Fruit fly (Drosophila melanogaster): Measurements from ENCODE around the gene SelT.

Gene SelT

DNA sequence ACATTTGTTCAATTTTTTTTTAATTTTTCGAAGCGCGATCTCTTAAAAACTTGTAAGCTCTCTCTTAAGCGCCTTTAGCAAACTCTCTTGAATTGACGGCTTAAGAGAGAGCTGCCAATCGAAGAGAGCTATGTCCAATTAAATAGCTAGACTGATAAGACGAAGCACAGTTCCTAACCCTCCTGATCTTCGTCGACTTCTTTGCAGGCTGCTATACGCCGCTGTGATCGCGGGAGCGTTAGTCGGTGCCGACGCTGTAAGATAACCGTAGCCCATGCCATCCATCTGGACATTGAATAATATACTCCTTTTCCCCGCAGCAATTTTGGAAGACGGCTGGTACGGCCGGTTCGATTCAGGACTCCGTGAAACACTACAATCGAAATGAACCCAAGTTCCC lies 19.8 kb downstream of the SelT start:
- no peak for TF ChIP-seq CG31627 (GFP tag; optimal IDR thresholded peaks at IDR 0.05)
- peak; percentile 99 for TF ChIP-seq svp (GFP tag)

DNA sequence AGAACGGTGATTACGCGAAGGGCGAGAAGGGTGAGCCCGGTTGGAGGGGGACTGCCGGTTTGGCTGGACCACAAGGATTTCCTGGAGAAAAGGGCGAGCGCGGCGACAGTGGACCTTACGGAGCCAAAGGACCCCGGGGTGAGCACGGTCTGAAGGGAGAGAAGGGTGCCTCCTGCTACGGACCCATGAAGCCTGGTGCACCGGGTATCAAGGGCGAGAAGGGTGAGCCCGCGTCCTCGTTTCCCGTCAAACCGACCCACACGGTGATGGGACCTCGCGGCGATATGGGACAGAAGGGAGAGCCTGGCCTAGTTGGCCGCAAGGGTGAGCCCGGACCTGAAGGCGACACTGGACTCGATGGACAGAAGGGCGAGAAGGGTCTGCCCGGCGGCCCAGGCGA lies 20.7 kb downstream of the SelT start:
- no peak for TF ChIP-seq esn (GFP tag; optimal IDR thresholded peaks at IDR 0.05)
- TF ChIP-seq acj6 (GFP tag; optimal IDR thresholded peaks at IDR 0.05), result no peak
- no peak for TF ChIP-seq eg (GFP tag; IDR thresholded peaks at IDR 0.05)
- no peak for TF ChIP-seq CG15336 (GFP tag; IDR thresholded peaks at IDR 0.05)
- TF ChIP-seq Hr39 (GFP tag; optimal IDR thresholded peaks at IDR 0.05), result no peak
- TF ChIP-seq dac (GFP tag; optimal IDR thresholded peaks at IDR 0.05), result no peak
- no peak for TF ChIP-seq dsx (GFP tag; optimal IDR thresholded peaks at IDR 0.05; ENCODE audit: poor library complexity, severe bottlenecking)
- TF ChIP-seq CG4318 (GFP tag; optimal IDR thresholded peaks at IDR 0.05), result no peak
- no peak for TF ChIP-seq CG7368 (GFP tag; optimal IDR thresholded peaks at IDR 0.05)
- no peak for TF ChIP-seq CG6792 (GFP tag; optimal IDR thresholded peaks at IDR 0.05)
- no peak for TF ChIP-seq lz (GFP tag; optimal IDR thresholded peaks at IDR 0.05)
- TF ChIP-seq CG31627 (GFP tag; optimal IDR thresholded peaks at IDR 0.05), result no peak
- no peak for TF ChIP-seq CG6163 (GFP tag; IDR thresholded peaks at IDR 0.05)
- TF ChIP-seq CG8319 (GFP tag; optimal IDR thresholded peaks at IDR 0.05), result no peak
- TF ChIP-seq Eip78C (GFP tag), result no peak
- no peak for TF ChIP-seq CG16779 (tag; optimal IDR thresholded peaks at IDR 0.05)
- TF ChIP-seq CG10631 (GFP tag; optimal IDR thresholded peaks at IDR 0.05), result no peak

DNA sequence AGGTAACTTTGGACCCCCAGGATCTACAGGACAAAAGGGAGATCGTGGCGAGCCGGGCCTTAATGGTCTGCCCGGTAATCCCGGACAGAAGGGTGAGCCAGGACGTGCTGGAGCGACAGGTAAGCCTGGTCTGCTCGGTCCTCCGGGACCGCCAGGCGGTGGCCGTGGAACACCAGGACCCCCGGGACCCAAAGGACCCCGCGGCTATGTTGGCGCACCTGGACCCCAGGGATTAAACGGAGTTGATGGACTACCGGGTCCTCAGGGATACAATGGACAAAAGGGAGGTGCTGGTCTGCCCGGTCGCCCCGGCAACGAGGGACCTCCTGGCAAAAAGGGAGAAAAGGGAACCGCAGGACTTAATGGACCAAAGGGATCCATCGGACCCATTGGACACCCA lies 21.2 kb downstream of the SelT start:
- no peak for TF ChIP-seq CG3919 (GFP tag; optimal IDR thresholded peaks at IDR 0.05)
- no peak for TF ChIP-seq net (GFP tag; optimal IDR thresholded peaks at IDR 0.05)
- TF ChIP-seq CG11902 (GFP tag; optimal IDR thresholded peaks at IDR 0.05), result no peak
- no peak for TF ChIP-seq lz (GFP tag; optimal IDR thresholded peaks at IDR 0.05)
- TF ChIP-seq CG6276 (GFP tag; optimal IDR thresholded peaks at IDR 0.05), result no peak
- no peak for TF ChIP-seq fd85E (GFP tag; optimal IDR thresholded peaks at IDR 0.05)

DNA sequence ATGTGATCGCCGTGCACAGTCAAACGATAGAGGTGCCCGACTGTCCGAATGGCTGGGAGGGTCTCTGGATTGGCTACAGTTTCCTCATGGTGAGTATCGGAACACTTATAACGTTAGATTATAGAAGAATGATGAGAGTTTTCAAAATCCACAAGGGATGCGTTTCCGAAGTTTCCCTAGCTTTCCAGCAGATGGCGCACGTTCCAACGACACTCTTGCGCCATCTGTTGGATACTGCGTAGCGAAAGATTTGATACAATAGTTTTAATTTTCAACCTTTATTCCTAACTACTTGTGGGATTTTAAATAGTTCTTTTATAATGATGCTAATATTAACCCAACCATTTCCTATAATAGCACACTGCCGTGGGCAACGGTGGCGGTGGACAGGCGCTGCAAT lies 25.4 kb downstream of the SelT start:
- no peak for TF ChIP-seq OdsH (GFP tag; optimal IDR thresholded peaks at IDR 0.05)

DNA sequence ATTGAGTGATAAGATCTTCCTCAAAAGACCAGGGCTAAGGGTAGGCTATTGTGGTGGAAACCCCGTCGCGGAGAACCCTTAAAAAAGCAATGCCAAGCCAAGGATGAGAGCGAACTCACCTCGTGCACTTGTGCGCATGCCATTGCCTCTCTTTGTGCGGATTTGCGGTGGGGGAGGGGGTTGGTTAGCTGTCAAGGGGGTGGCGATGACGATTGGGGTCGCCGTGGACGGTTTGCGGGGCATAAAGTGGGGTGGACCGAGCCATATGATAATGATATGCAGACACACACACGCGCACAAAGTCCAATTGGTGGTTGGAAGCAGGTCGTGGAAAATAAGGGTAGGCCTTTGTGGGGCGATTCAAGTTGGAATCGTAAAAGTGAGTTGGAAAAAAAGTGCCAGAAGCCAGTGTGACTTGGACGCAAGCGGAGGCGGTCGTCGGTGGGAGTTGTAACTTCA lies 26.7 kb downstream of the SelT start, which contains the start of the genes CG14042 and SP555:
CG14042 (plus strand) TSS at position 308 of the 459 bp plus-strand sequence.
SP555 (plus strand) TSS at position 308 of the 459 bp plus-strand sequence.
- TF ChIP-seq fkh (GFP tag; optimal IDR thresholded peaks at IDR 0.05), result no peak
- no peak for TF ChIP-seq CG10631 (GFP tag; optimal IDR thresholded peaks at IDR 0.05)
- TF ChIP-seq CG7368 (GFP tag; optimal IDR thresholded peaks at IDR 0.05), result peak; percentile 63
- peak; percentile 15 to 19 for TF ChIP-seq ss (GFP tag; optimal IDR thresholded peaks at IDR 0.05)

DNA sequence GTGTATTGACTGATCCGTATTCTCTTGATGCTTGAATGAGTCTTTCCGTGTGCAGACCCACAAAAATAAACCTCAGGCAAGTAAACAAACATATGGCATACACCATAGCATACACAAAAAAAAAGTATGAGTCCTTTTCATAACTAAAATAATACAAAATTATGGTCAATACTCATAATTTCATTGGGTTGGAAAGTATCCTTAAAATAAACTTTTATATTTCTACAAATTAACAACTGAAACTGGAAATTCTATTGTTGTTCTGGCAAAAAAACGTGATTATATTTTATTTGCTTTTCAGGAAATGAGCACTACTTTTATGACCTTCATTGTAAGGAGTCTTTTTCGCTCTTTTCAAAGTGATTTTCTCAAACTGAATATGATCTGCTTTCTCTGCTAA lies 31.4 kb downstream of the SelT start:
- peak; percentile 71 for TF ChIP-seq Eip78C (GFP tag)
- TF ChIP-seq CG32006 (GFP tag; optimal IDR thresholded peaks at IDR 0.05), result peak; percentile 1
- TF ChIP-seq acj6 (GFP tag; optimal IDR thresholded peaks at IDR 0.05), result peak; percentile 9
- TF ChIP-seq CG3032 (tag; optimal IDR thresholded peaks at IDR 0.05), result peak; percentile 10
- no peak for TF ChIP-seq CG8319 (GFP tag; optimal IDR thresholded peaks at IDR 0.05)
- TF ChIP-seq Sox15 (GFP tag; optimal IDR thresholded peaks at IDR 0.05), result no peak
- no peak for TF ChIP-seq CG8632 (GFP tag; optimal IDR thresholded peaks at IDR 0.05)
- TF ChIP-seq Smox (GFP tag; optimal IDR thresholded peaks at IDR 0.05), result no peak
- TF ChIP-seq CG34406 (GFP tag; optimal IDR thresholded peaks at IDR 0.05), result no peak
- TF ChIP-seq CG10669 (GFP tag; optimal IDR thresholded peaks at IDR 0.05), result no peak
- peak; percentile 18 for TF ChIP-seq Met (GFP tag; optimal IDR thresholded peaks at IDR 0.05)
- TF ChIP-seq esn (GFP tag; optimal IDR thresholded peaks at IDR 0.05), result peak; percentile 31
- peak; percentile 67 for TF ChIP-seq CG15336 (GFP tag; IDR thresholded peaks at IDR 0.05)
- peak; percentile 41; the same call in 2 of the 3 replicates for TF ChIP-seq CG8119 (GFP tag; IDR thresholded peaks at IDR 0.05)

All from whole organism, prepupa.